Fruit fly (Drosophila melanogaster): ENCODE measurements around the gene Rga.

Gene Rga

DNA sequence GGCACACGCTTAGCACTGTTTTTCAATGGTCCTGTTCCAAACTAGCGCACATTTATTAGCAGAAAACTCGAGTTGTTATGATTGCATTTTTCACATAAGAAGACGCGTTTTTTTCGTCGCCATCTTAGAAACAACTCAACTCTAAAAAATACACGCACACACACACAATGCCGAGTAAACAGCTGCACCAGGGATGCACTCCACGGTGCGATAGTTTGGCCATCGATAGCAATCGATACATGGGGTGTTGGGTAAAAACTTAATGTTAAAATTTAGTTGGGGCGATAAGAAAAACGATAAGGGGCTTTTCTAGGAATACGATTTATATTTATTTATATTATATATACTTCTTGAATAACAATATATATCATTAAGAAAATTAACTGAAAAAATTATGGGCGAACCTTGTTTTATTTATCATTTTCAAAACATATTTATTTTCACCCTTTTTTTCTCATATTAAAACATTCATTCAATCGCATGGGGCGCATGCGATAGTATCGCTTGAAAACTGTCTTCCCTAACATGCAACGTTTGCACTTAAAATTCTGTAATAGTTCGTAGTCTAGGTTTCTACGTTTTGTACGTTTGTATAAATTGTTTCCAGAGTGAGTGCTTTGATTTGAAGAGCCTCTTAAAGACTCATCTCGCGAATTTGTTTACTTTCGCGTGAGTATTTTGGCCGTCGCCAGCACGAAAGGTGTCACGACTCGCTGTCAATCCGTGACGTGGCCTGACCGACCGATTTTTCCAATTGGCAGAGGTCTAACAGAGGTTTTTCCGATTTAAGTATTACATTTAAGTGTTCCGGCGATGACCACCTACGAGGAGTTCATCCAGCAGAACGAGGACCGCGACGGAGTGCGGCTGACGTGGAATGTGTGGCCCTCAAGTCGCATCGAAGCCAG lies 35.9 kb upstream of the Rga start, which contains the start of the genes MTA1-like and Sec23 (continued):
- TF ChIP-seq D (optimal IDR thresholded peaks at IDR 0.05) = no peak
- peak; percentile 18 for TF ChIP-seq D (GFP tag; optimal IDR thresholded peaks at IDR 0.05)
- TF ChIP-seq CG18619 (GFP tag; optimal IDR thresholded peaks at IDR 0.05) = peak; percentile 57
- TF ChIP-seq dpn (GFP tag; optimal IDR thresholded peaks at IDR 0.05) = peak; percentile 42 to 58
- TF ChIP-seq Hmr (GFP tag; optimal IDR thresholded peaks at IDR 0.05) = peak; percentile 61
- peak; percentile 75 for TF ChIP-seq CG9437 (GFP tag; optimal IDR thresholded peaks at IDR 0.05)
- TF ChIP-seq Chrac-16 (GFP tag; optimal IDR thresholded peaks at IDR 0.05) = peak; percentile 43
- TF ChIP-seq Eip74EF (GFP tag; optimal IDR thresholded peaks at IDR 0.05) = no peak
- no peak for TF ChIP-seq fd102C (GFP tag; optimal IDR thresholded peaks at IDR 0.05)
- no peak for TF ChIP-seq Fer2 (tag; optimal IDR thresholded peaks at IDR 0.05)
- TF ChIP-seq caup (GFP tag; optimal IDR thresholded peaks at IDR 0.05; ENCODE audit: severe bottlenecking) = peak; percentile 23
- peak; percentile 41 for TF ChIP-seq ewg (GFP tag; optimal IDR thresholded peaks at IDR 0.05)
- peak; percentile 68 for TF ChIP-seq CG7839 (tag; optimal IDR thresholded peaks at IDR 0.05)
- TF ChIP-seq CG5245 (GFP tag; optimal IDR thresholded peaks at IDR 0.05) = no peak
- TF ChIP-seq pzg (GFP tag; optimal IDR thresholded peaks at IDR 0.05) = peak; percentile 66
- TF ChIP-seq Sry-δ (GFP tag; optimal IDR thresholded peaks at IDR 0.05) = peak; percentile 85

DNA sequence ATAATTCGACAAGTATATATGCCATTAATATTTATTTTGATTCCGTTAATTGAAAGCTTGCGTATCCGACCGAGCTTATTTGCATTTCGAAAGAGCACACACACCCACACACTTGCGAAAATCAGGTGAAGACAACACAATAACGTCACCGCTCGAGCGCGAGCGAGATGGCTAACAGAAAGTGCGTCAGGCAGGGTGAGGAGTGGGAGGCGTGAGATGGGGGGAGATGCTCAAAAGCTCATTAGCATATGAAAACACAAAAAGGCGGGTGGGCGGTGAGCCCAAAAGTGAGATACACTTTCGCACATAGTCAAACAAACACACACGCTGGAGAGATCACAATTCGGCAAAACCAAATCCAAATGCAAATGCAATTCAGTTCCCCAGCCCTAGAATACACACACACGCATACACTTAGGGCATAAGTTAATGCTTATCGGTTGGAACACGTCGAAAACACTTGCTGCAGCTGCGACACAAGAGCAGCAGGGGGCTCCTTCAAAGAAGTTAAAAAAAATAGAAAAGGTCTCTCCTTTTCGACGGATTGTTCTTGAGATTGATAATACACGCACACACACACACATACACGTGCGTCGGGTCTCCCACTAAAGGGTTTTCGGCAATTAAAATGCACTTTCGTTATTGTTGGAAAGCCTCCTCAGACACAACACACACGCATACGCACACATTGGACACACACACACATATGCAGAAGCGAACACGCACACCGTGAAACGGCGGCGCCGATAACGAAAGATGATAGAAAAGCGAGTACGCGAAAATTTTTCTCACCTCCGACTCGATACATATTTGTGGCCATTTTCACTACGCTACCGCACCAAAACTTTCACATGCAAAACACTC lies 35.0 kb upstream of the Rga start:
- TF ChIP-seq sr (GFP tag; IDR thresholded peaks at IDR 0.05) (peak; percentile 85), odd (GFP tag; optimal IDR thresholded peaks at IDR 0.05) (no peak), Ets65A (GFP tag) (peak; percentile 50), MBD-R2 (GFP tag; IDR thresholded peaks at IDR 0.05) (0 out of 2 replicates have a peak, but pooled peaks have one; percentile 6), CG4707 (GFP tag; optimal IDR thresholded peaks at IDR 0.05) (no peak), dm (GFP tag; optimal IDR thresholded peaks at IDR 0.05) (peak; percentile 3), CG9797 (GFP tag; optimal IDR thresholded peaks at IDR 0.05) (no peak), CG18619 (GFP tag; optimal IDR thresholded peaks at IDR 0.05) (no peak), kah (GFP tag; optimal IDR thresholded peaks at IDR 0.05) (peak; percentile 20), gfzf (GFP tag; optimal IDR thresholded peaks at IDR 0.05) (no peak), Drgx (GFP tag; IDR thresholded peaks at IDR 0.05) (peak; percentile 39; the same call in 1 of the 2 replicates), CG9932 (GFP tag; IDR thresholded peaks at IDR 0.05) (0 out of 2 replicates have a peak, but pooled peaks have one; percentile 6), Doc2 (GFP tag; IDR thresholded peaks at IDR 0.05) (no peak), knrl (GFP tag; IDR thresholded peaks at IDR 0.05; ENCODE audit: partially characterized antibody) (no peak), dysf (GFP tag; IDR thresholded peaks at IDR 0.05) (no peak), MTF-1 (GFP tag; optimal IDR thresholded peaks at IDR 0.05; ENCODE audit: borderline replicate concordance) (no peak), hkb (optimal IDR thresholded peaks at IDR 0.05) (no peak), hkb (GFP tag; IDR thresholded peaks at IDR 0.05) (peak; percentile 11; the same call in 1 of the 2 replicates), D (optimal IDR thresholded peaks at IDR 0.05) (peak; percentile 46), D (GFP tag; optimal IDR thresholded peaks at IDR 0.05) (no peak), Blimp-1 (GFP tag; optimal IDR thresholded peaks at IDR 0.05) (peak; percentile 16), Kr (GFP tag; optimal IDR thresholded peaks at IDR 0.05) (peak; percentile 27), cg (GFP tag; optimal IDR thresholded peaks at IDR 0.05) (peak; percentile 98), kni (GFP tag; optimal IDR thresholded peaks at IDR 0.05) (peak; percentile 66), CG11247 (GFP tag; IDR thresholded peaks at IDR 0.05) (no peak), CG1832 (GFP tag; optimal IDR thresholded peaks at IDR 0.05) (peak; percentile 49), Pdp1 (GFP tag; optimal IDR thresholded peaks at IDR 0.05) (peak in 1 of 2 experiments; percentile 45), CG8478 (optimal IDR thresholded peaks at IDR 0.05) (peak; percentile 67), CG10209 (GFP tag; optimal IDR thresholded peaks at IDR 0.05) (no peak), CG6175 (GFP tag; IDR thresholded peaks at IDR 0.05) (no peak), ash1 (GFP tag; optimal IDR thresholded peaks at IDR 0.05) (no peak), CG5180 (GFP tag; optimal IDR thresholded peaks at IDR 0.05) (peak; percentile 82)

All from whole organism, embryonic.